Fruit fly (Drosophila melanogaster) whole organism, embryonic: Measurements from ENCODE around the gene CG12643.

Experiments used
- Antp ChIP-seq: fragments of 200-800 bp; sonication (Bioruptor generic); optimal IDR thresholded peaks from 3 replicates; lab custom pipeline; 2016; ENCODE audit warnings: missing biosample characterization, missing genetic modification characterization
- CG12942 ChIP-seq: fragments of 200-800 bp; sonication (Bioruptor generic); optimal IDR thresholded peaks from 3 replicates; lab custom pipeline; 2016; ENCODE audit warnings: missing biosample characterization, missing genetic modification characterization
- CG18764 ChIP-seq: fragments of 200-800 bp; sonication (Bioruptor generic); optimal IDR thresholded peaks from 3 replicates; lab custom pipeline; 2016; ENCODE audit warnings: missing biosample characterization, missing genetic modification characterization
- CG2712 ChIP-seq: fragments of 200-800 bp; optimal IDR thresholded peaks from 3 replicates; lab custom pipeline; 2019; ENCODE audit warnings: missing biosample characterization, mild to moderate bottlenecking, missing genetic modification characterization, moderate library complexity
- CG42726 ChIP-seq: fragments of 200-800 bp; sonication (Bioruptor generic); IDR thresholded peaks from 2 replicates; pipeline ENCODE4 v1.3.6; 2022; ENCODE audit warnings: missing biosample characterization, missing genetic modification characterization; ENCODE audit not compliant: partially characterized antibody
- CG4707 ChIP-seq: fragments of 200-800 bp; sonication (Bioruptor generic); optimal IDR thresholded peaks from 2 replicates; lab custom pipeline; 2018; ENCODE audit warnings: missing biosample characterization, mild to moderate bottlenecking, missing genetic modification characterization, moderate library complexity
- NC2α ChIP-seq: fragments of 200-800 bp; sonication (Bioruptor generic); optimal IDR thresholded peaks from 2 replicates; lab custom pipeline; 2016; ENCODE audit warnings: missing biosample characterization, missing genetic modification characterization
- NfI ChIP-seq: fragments of 200-800 bp; sonication (Bioruptor generic); optimal IDR thresholded peaks from 3 replicates; lab custom pipeline; 2018; ENCODE audit warnings: missing biosample characterization, mild to moderate bottlenecking, missing genetic modification characterization, moderate library complexity
- Sox100B ChIP-seq: fragments of 200-800 bp; sonication (Bioruptor generic); optimal IDR thresholded peaks from 3 replicates; lab custom pipeline; 2018; ENCODE audit warnings: missing biosample characterization, mild to moderate bottlenecking, missing genetic modification characterization
- Xrp1 ChIP-seq: fragments of 200-800 bp; sonication (Bioruptor generic); IDR thresholded peaks from 2 replicates; pipeline ENCODE4 v1.3.6; 2022; ENCODE audit warnings: missing biosample characterization, missing genetic modification characterization
- gsb ChIP-seq: fragments of 200-800 bp; sonication (Bioruptor generic); IDR thresholded peaks from 2 replicates; pipeline ENCODE4 v1.3.6; 2022; ENCODE audit warnings: missing biosample characterization, missing genetic modification characterization
- pum ChIP-seq: fragments of 200-800 bp; sonication (Bioruptor generic); optimal IDR thresholded peaks from 2 replicates; lab custom pipeline; 2016; ENCODE audit warnings: missing biosample characterization, missing genetic modification characterization

- TF ChIP-seq gsb (GFP tag; lab: Robert Waterston, UW), result no peak
- no peak for TF ChIP-seq CG2712 (tag; lab: Kevin White, UChicago)
- no peak for TF ChIP-seq pum
- TF ChIP-seq CG4707 (GFP tag; lab: Kevin White, UChicago), result no peak
- TF ChIP-seq Antp (GFP tag; lab: Kevin White, UChicago), result no peak
- no peak for TF ChIP-seq NC2α (GFP tag; lab: Kevin White, UChicago)
- no peak for TF ChIP-seq Xrp1 (GFP tag; lab: Robert Waterston, UW)
- TF ChIP-seq CG12942 (GFP tag; lab: Kevin White, UChicago), result no peak
- no peak for TF ChIP-seq NfI (GFP tag; lab: Kevin White, UChicago)
- no peak for TF ChIP-seq Sox100B (GFP tag; lab: Kevin White, UChicago)
- TF ChIP-seq CG42726 (GFP tag; lab: Robert Waterston, UW), result no peak
- TF ChIP-seq CG18764 (GFP tag; lab: Kevin White, UChicago), result no peak
These were observed 25.6 kb upstream of the CG12643 start for dm6 chrX:10290761-10291041.
